Fruit fly (Drosophila melanogaster) whole organism: ENCODE measurements around the gene CLS.

Source experiments
- CG8478 ChIP-seq: fragments of >200 bp; optimal IDR thresholded peaks from 2 replicates; lab custom pipeline; 2018; ENCODE audit warnings: inconsistent platforms
- Dll ChIP-seq: fragments of >200 bp; optimal IDR thresholded peaks from 2 replicates; lab custom pipeline; 2017
- EcR ChIP-seq, 2 experiments: fragments of >200 bp; optimal IDR thresholded peaks; 2 replicates each; lab custom pipeline; 2017; ENCODE audit warnings: missing biosample characterization in 2 of 2, missing genetic modification characterization in 2 of 2, missing genetic modification reagents in 2 of 2
- pan ChIP-seq: fragments of >200 bp; optimal IDR thresholded peaks from 2 replicates; lab custom pipeline; 2017
- psq ChIP-seq: fragments of >200 bp; optimal IDR thresholded peaks from 2 replicates; lab custom pipeline; 2017
- usp ChIP-seq: fragments of >200 bp; optimal IDR thresholded peaks from 2 replicates; lab custom pipeline; 2017; ENCODE audit warnings: missing biosample characterization, missing genetic modification characterization, mixed read lengths

- no peak for TF ChIP-seq pan (lab: Kevin White, UChicago)
- TF ChIP-seq Dll: no peak
- peak; percentile 6 for TF ChIP-seq CG8478
- no peak for TF ChIP-seq usp
- TF ChIP-seq EcR (GFP tag; optimal IDR thresholded peaks at IDR 0.05; lab: Kevin White, UChicago): no peak
- no peak for TF ChIP-seq psq (lab: Kevin White, UChicago)
These were observed 40.2 kb downstream of the CLS start for dm6 chr3R:25646882-25647518.
